Worm (Caenorhabditis elegans) whole organism, young adult: ENCODE measurements around the gene drn-1.

Experiments
- C17E4.6 ChIP-seq: fragments of 200-800 bp; sonication (Bioruptor generic); IDR thresholded peaks from 2 replicates; pipeline ENCODE4 v1.3.6; 2022; ENCODE audit warnings: missing genetic modification reagents, missing genetic modification characterization, missing compliant biosample characterization
- akir-1 ChIP-seq: fragments of 200-800 bp; sonication (Bioruptor generic); optimal IDR thresholded peaks from 2 replicates; lab custom pipeline; 2018; ENCODE audit warnings: mild to moderate bottlenecking, missing genetic modification characterization, moderate library complexity, missing compliant biosample characterization
- ama-1 ChIP-seq, 3 experiments: fragments of 150-350 bp in 1 of 3; sonication (generic microtip) in 2 of 3; optimal IDR thresholded peaks; 2 replicates each; lab custom pipeline; 2014 to 2018; ENCODE audit warnings: missing biosample characterization in 2 of 3, missing genetic modification characterization in 2 of 3, missing genetic modification reagents in 2 of 3
- athp-1 ChIP-seq: sonication (generic microtip); optimal IDR thresholded peaks from 2 replicates; lab custom pipeline; 2017; ENCODE audit warnings: mild to moderate bottlenecking, missing genetic modification characterization, missing compliant biosample characterization
- ceh-100 ChIP-seq: fragments of 200-800 bp; sonication (Bioruptor generic); IDR thresholded peaks from 2 replicates; pipeline ENCODE4 v1.3.6; 2022; ENCODE audit warnings: missing genetic modification reagents, missing genetic modification characterization, missing compliant biosample characterization
- somi-1 ChIP-seq: fragments of 200-800 bp; sonication (Bioruptor generic); optimal IDR thresholded peaks from 2 replicates; lab custom pipeline; 2018; ENCODE audit warnings: mild to moderate bottlenecking, missing genetic modification characterization, missing compliant biosample characterization
- unc-62 ChIP-seq: fragments of 150-350 bp; optimal IDR thresholded peaks from 2 replicates; lab custom pipeline; 2014; ENCODE audit warnings: missing biosample characterization, missing genetic modification reagents, missing genetic modification characterization
- ztf-18 ChIP-seq: sonication (generic microtip); optimal IDR thresholded peaks from 2 replicates; lab custom pipeline; 2016; ENCODE audit warnings: missing genotype, mild to moderate bottlenecking, missing genetic modification characterization, missing compliant biosample characterization

ce11 chrII:5246791-5247361, 24.8 kb downstream of the drn-1 start, which contains the start of gene ptr-6:
- TF ChIP-seq akir-1 (no peak), ztf-18 (tag; lab: Kevin White, UChicago) (no peak), C17E4.6 (GFP tag; lab: Robert Waterston, UW) (no peak), ceh-100 (GFP tag; lab: Robert Waterston, UW) (no peak), unc-62 (GFP tag; lab: Kevin White, UChicago) (no peak), ama-1 (optimal IDR thresholded peaks at IDR 0.05; lab: Kevin White, UChicago) (no peak), ama-1 (GFP tag; optimal IDR thresholded peaks at IDR 0.05; lab: Kevin White, UChicago) (no peak), athp-1 (tag; lab: Kevin White, UChicago) (no peak), somi-1 (GFP tag; lab: Kevin White, UChicago) (no peak)
